Worm (Caenorhabditis elegans) whole organism, young adult: ENCODE data around the gene Y4C6B.3.

Experiments
- B0261.1 ChIP-seq: sonication (generic microtip); optimal IDR thresholded peaks from 2 replicates; lab custom pipeline; 2016; ENCODE audit warnings: mild to moderate bottlenecking, missing genetic modification characterization, moderate library complexity, missing compliant biosample characterization
- D2030.7 ChIP-seq: fragments of 200-800 bp; sonication (Bioruptor generic); IDR thresholded peaks from 2 replicates; pipeline ENCODE4 v1.3.6; 2022; ENCODE audit warnings: missing genetic modification reagents, missing genetic modification characterization, missing compliant biosample characterization
- F10E7.11 ChIP-seq: sonication (generic microtip); optimal IDR thresholded peaks from 2 replicates; lab custom pipeline; 2017; ENCODE audit warnings: mild to moderate bottlenecking, missing genetic modification characterization, moderate library complexity, missing compliant biosample characterization
- F23B12.7 ChIP-seq: sonication (generic microtip); optimal IDR thresholded peaks from 2 replicates; lab custom pipeline; 2017; ENCODE audit warnings: missing genetic modification characterization, mild to moderate bottlenecking, missing compliant biosample characterization, antibody characterized with exemption, moderate library complexity; ENCODE audit not compliant: insufficient read depth
- F33H1.4 ChIP-seq: fragments of 200-800 bp; sonication (Bioruptor generic); IDR thresholded peaks from 2 replicates; pipeline ENCODE4 v1.3.6; 2022; ENCODE audit warnings: missing genetic modification reagents, missing genetic modification characterization, missing compliant biosample characterization
- F57C9.4 ChIP-seq: sonication (generic microtip); optimal IDR thresholded peaks from 2 replicates; lab custom pipeline; 2017; ENCODE audit warnings: mild to moderate bottlenecking, missing genetic modification characterization, missing compliant biosample characterization
- K11D2.4 ChIP-seq: fragments of 200-800 bp; sonication (Bioruptor generic); IDR thresholded peaks from 2 replicates; pipeline ENCODE4 v1.3.6; 2022; ENCODE audit warnings: missing genetic modification reagents, missing genetic modification characterization, missing compliant biosample characterization
- Y53G8AR.9 ChIP-seq: fragments of 200-800 bp; sonication (Bioruptor generic); conservative IDR thresholded peaks from 2 replicates; pipeline ENCODE4 v1.3.6; 2022; ENCODE audit warnings: missing genetic modification reagents, missing genetic modification characterization, missing compliant biosample characterization
- akir-1 ChIP-seq: fragments of 200-800 bp; sonication (Bioruptor generic); optimal IDR thresholded peaks from 2 replicates; lab custom pipeline; 2018; ENCODE audit warnings: mild to moderate bottlenecking, missing genetic modification characterization, moderate library complexity, missing compliant biosample characterization
- ama-1 ChIP-seq, 3 experiments: fragments of 150-350 bp in 1 of 3; sonication (generic microtip) in 2 of 3; optimal IDR thresholded peaks; 2 replicates each; lab custom pipeline; 2014 to 2018; ENCODE audit warnings: missing biosample characterization in 2 of 3, missing genetic modification characterization in 2 of 3, missing genetic modification reagents in 2 of 3
- atf-7 ChIP-seq: sonication (generic microtip); optimal IDR thresholded peaks from 2 replicates; lab custom pipeline; 2017; ENCODE audit warnings: mild to moderate bottlenecking, missing genetic modification characterization, missing compliant biosample characterization
- athp-1 ChIP-seq: sonication (generic microtip); optimal IDR thresholded peaks from 2 replicates; lab custom pipeline; 2017; ENCODE audit warnings: mild to moderate bottlenecking, missing genetic modification characterization, missing compliant biosample characterization
- attf-5 ChIP-seq: fragments of 200-800 bp; sonication (Bioruptor generic); optimal IDR thresholded peaks from 2 replicates; lab custom pipeline; 2018; ENCODE audit warnings: mild to moderate bottlenecking, missing genetic modification characterization, missing compliant biosample characterization
- attf-6 ChIP-seq: fragments of 200-800 bp; sonication (Bioruptor generic); IDR thresholded peaks from 2 replicates; pipeline ENCODE4 v1.3.6; 2022; ENCODE audit warnings: missing genetic modification reagents, missing genetic modification characterization, missing compliant biosample characterization
- bed-1 ChIP-seq: fragments of 200-800 bp; sonication (Bioruptor generic); IDR thresholded peaks from 2 replicates; pipeline ENCODE4 v1.3.6; 2022; ENCODE audit warnings: missing genetic modification reagents, missing genetic modification characterization, missing compliant biosample characterization
- bed-2 ChIP-seq: fragments of 200-800 bp; sonication (Bioruptor generic); IDR thresholded peaks from 2 replicates; pipeline ENCODE4 v1.3.6; 2022; ENCODE audit warnings: missing genetic modification reagents, missing genetic modification characterization, missing compliant biosample characterization
- cebp-1 ChIP-seq, 2 experiments: fragments of 200-800 bp in 1 of 2; sonication (Bioruptor generic) in 1 of 2; sonication (generic microtip) in 1 of 2; IDR thresholded peaks in 1 of 2; optimal IDR thresholded peaks in 1 of 2; 2 replicates each; pipeline versions ENCODE4 v1.3.6 to Lab custom; 2017 to 2022; ENCODE audit warnings: missing compliant biosample characterization in 2 of 2, missing genetic modification characterization in 2 of 2, mild to moderate bottlenecking in 1 of 2, missing genetic modification reagents in 1 of 2, moderate library complexity in 1 of 2
- dox-1 ChIP-seq: fragments of 200-800 bp; sonication (Bioruptor generic); IDR thresholded peaks from 2 replicates; pipeline ENCODE4 v1.3.6; 2022; ENCODE audit warnings: missing genetic modification reagents, missing genetic modification characterization, missing compliant biosample characterization
- dpl-1 ChIP-seq: fragments of 150-350 bp; optimal IDR thresholded peaks from 2 replicates; lab custom pipeline; 2014; ENCODE audit warnings: missing biosample characterization, missing genetic modification reagents, missing genetic modification characterization
- egl-18 ChIP-seq: fragments of 200-800 bp; sonication (Bioruptor generic); IDR thresholded peaks from 2 replicates; pipeline ENCODE4 v1.3.6; 2022; ENCODE audit warnings: missing genetic modification reagents, missing genetic modification characterization, missing compliant biosample characterization
- ekl-4 ChIP-seq: fragments of 200-800 bp; sonication (Bioruptor generic); IDR thresholded peaks from 2 replicates; pipeline ENCODE4 v1.3.6; 2022; ENCODE audit warnings: missing genetic modification reagents, missing genetic modification characterization, missing compliant biosample characterization
- lag-1 ChIP-seq: fragments of 200-800 bp; sonication (Bioruptor generic); IDR thresholded peaks from 2 replicates; pipeline ENCODE4 v1.3.6; 2022; ENCODE audit warnings: missing genetic modification reagents, missing genetic modification characterization, missing compliant biosample characterization
- let-607 ChIP-seq, 2 experiments: fragments of 200-800 bp in 1 of 2; sonication (Bioruptor generic) in 1 of 2; sonication (generic microtip) in 1 of 2; optimal IDR thresholded peaks; 2 replicates each; lab custom pipeline; 2016 to 2018; ENCODE audit warnings: mild to moderate bottlenecking in 2 of 2, missing compliant biosample characterization in 2 of 2, missing genetic modification characterization in 2 of 2, moderate library complexity in 2 of 2, missing genotype in 1 of 2
- lin-26 ChIP-seq: fragments of 200-800 bp; sonication (Bioruptor generic); IDR thresholded peaks from 2 replicates; pipeline ENCODE4 v1.3.6; 2022; ENCODE audit warnings: missing genetic modification reagents, missing genetic modification characterization, missing compliant biosample characterization
- lin-40 ChIP-seq: sonication (generic microtip); optimal IDR thresholded peaks from 2 replicates; lab custom pipeline; 2016; ENCODE audit warnings: missing genetic modification characterization, mild to moderate bottlenecking, missing compliant biosample characterization, missing genotype, missing genetic modification reagents
- lsy-27 ChIP-seq: sonication (generic microtip); optimal IDR thresholded peaks from 2 replicates; lab custom pipeline; 2017; ENCODE audit warnings: missing genetic modification characterization, mild to moderate bottlenecking, missing compliant biosample characterization, antibody characterized with exemption, missing genotype, borderline replicate concordance; ENCODE audit not compliant: insufficient read depth
- madf-3 ChIP-seq: fragments of 200-800 bp; sonication (Bioruptor generic); IDR thresholded peaks from 2 replicates; pipeline ENCODE4 v1.3.6; 2022; ENCODE audit warnings: missing genetic modification reagents, missing genetic modification characterization, missing compliant biosample characterization
- madf-6 ChIP-seq: fragments of 200-800 bp; sonication (Bioruptor generic); IDR thresholded peaks from 2 replicates; pipeline ENCODE4 v1.3.6; 2022; ENCODE audit warnings: missing genetic modification reagents, missing genetic modification characterization, missing compliant biosample characterization
- nfya-1 ChIP-seq: sonication (generic microtip); optimal IDR thresholded peaks from 2 replicates; lab custom pipeline; 2017; ENCODE audit warnings: antibody characterized with exemption, missing compliant biosample characterization, missing genetic modification characterization, borderline replicate concordance; ENCODE audit not compliant: insufficient read depth
- nfya-2 ChIP-seq: fragments of 200-800 bp; sonication (Bioruptor generic); IDR thresholded peaks from 2 replicates; pipeline ENCODE4 v1.3.6; 2022; ENCODE audit warnings: missing genetic modification reagents, missing genetic modification characterization, missing compliant biosample characterization
- nhr-120 ChIP-seq: fragments of 200-800 bp; sonication (Bioruptor generic); IDR thresholded peaks from 2 replicates; pipeline ENCODE4 v1.3.6; 2022; ENCODE audit warnings: missing genetic modification characterization, missing compliant biosample characterization
- nhr-27 ChIP-seq: fragments of 200-800 bp; sonication (Bioruptor generic); optimal IDR thresholded peaks from 2 replicates; lab custom pipeline; 2018; ENCODE audit warnings: mild to moderate bottlenecking, missing genetic modification characterization, moderate library complexity, missing compliant biosample characterization
- nhr-80 ChIP-seq: sonication (generic microtip); optimal IDR thresholded peaks from 2 replicates; lab custom pipeline; 2016; ENCODE audit warnings: missing genetic modification characterization, missing compliant biosample characterization
- pbrm-1 ChIP-seq: fragments of 200-800 bp; sonication (Bioruptor generic); IDR thresholded peaks from 2 replicates; pipeline ENCODE4 v1.3.6; 2022; ENCODE audit warnings: missing genetic modification reagents, missing genetic modification characterization, missing compliant biosample characterization
- rec-8 ChIP-seq, 2 experiments: sonication (generic microtip); optimal IDR thresholded peaks; 2 replicates each; lab custom pipeline; 2016; ENCODE audit warnings: mild to moderate bottlenecking in 2 of 2, missing genetic modification characterization in 2 of 2, missing genetic modification reagents in 2 of 2, missing genotype in 2 of 2, missing biosample characterization in 1 of 2, missing compliant biosample characterization in 1 of 2, moderate library complexity in 1 of 2
- snpc-1.3 ChIP-seq: sonication (generic microtip); optimal IDR thresholded peaks from 2 replicates; lab custom pipeline; 2017; ENCODE audit warnings: missing genetic modification characterization, mild to moderate bottlenecking, missing compliant biosample characterization, antibody characterized with exemption, moderate library complexity, missing genotype, missing genetic modification reagents; ENCODE audit not compliant: insufficient read depth
- somi-1 ChIP-seq: fragments of 200-800 bp; sonication (Bioruptor generic); optimal IDR thresholded peaks from 2 replicates; lab custom pipeline; 2018; ENCODE audit warnings: mild to moderate bottlenecking, missing genetic modification characterization, missing compliant biosample characterization
- xnd-1 ChIP-seq: sonication (generic microtip); optimal IDR thresholded peaks from 2 replicates; lab custom pipeline; 2016; ENCODE audit warnings: missing genotype, missing genetic modification reagents, missing genetic modification characterization, missing compliant biosample characterization
- zfh-2 ChIP-seq: fragments of 200-800 bp; sonication (Bioruptor generic); conservative IDR thresholded peaks from 2 replicates; pipeline ENCODE4 v1.3.6; 2022; ENCODE audit warnings: missing genetic modification reagents, missing genetic modification characterization, missing compliant biosample characterization
- ztf-18 ChIP-seq: sonication (generic microtip); optimal IDR thresholded peaks from 2 replicates; lab custom pipeline; 2016; ENCODE audit warnings: missing genotype, mild to moderate bottlenecking, missing genetic modification characterization, missing compliant biosample characterization
- ztf-22 ChIP-seq: fragments of 200-800 bp; sonication (Bioruptor generic); optimal IDR thresholded peaks from 2 replicates; lab custom pipeline; 2018; ENCODE audit warnings: mild to moderate bottlenecking, missing genetic modification characterization, moderate library complexity, missing compliant biosample characterization
- ztf-3 ChIP-seq: fragments of 200-800 bp; sonication (Bioruptor generic); optimal IDR thresholded peaks from 2 replicates; lab custom pipeline; 2018; ENCODE audit warnings: mild to moderate bottlenecking, missing genetic modification characterization, missing compliant biosample characterization

Y4C6B.3 gene

DNA sequence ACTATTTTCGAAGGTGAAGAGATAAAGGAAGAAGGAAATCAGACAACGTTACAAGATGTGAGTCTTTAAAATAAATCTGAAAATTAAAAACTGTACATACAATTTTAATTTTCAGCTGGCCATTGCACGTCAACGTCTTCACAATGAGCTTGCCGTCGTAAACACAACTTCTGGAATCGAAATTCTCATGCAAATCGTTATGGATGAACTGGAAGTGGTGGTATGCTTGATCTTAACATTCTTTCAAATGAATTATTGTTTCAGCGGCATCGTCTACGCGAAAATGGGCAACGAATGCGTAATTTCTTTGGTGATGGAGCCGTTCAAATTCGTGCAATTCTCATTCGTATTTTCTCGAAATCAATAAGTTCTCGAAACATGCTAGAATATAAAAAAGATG lies 22.3 kb downstream of the Y4C6B.3 start (continued):
- TF ChIP-seq ama-1 (optimal IDR thresholded peaks at IDR 0.05; lab: Kevin White, UChicago) (no peak), ama-1 (GFP tag; optimal IDR thresholded peaks at IDR 0.05; lab: Kevin White, UChicago) (no peak), zfh-2 (GFP tag; lab: Robert Waterston, UW) (no peak), Y53G8AR.9 (GFP tag; lab: Robert Waterston, UW) (no peak), madf-6 (GFP tag; lab: Robert Waterston, UW) (no peak), cebp-1 (GFP tag; IDR thresholded peaks at IDR 0.05; lab: Robert Waterston, UW) (no peak), cebp-1 (tag; optimal IDR thresholded peaks at IDR 0.05; lab: Kevin White, UChicago) (no peak), ekl-4 (GFP tag; lab: Robert Waterston, UW) (no peak), akir-1 (no peak)

DNA sequence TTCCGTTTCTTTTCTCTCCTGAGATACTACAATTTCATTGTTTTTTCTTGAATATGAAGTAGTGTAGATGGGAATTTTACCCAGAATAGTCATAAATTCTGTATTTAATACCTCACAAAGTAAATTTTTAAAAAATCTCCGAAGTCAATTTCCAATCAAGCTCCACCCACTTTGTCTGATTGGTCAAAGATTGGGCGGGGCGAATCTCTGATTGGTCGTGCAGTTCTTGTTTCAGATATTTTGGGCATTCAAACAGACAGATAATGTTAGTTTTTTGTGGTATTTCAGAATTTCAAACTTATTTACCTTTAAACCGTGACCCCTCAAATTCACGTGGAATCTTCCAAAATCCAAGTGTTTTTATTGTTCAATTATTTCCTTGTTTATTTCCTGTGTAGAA lies 28.3 kb downstream of the Y4C6B.3 start, which contains the start of gene F41H10.5:
Gene F41H10.5 (plus strand): TSS at position 375 of the 400 bp plus-strand sequence.
- TF ChIP-seq nfya-1 (tag; lab: Kevin White, UChicago) (no peak), xnd-1 (tag; lab: Kevin White, UChicago) (no peak), F57C9.4 (tag; lab: Kevin White, UChicago) (no peak), lin-26 (GFP tag; lab: Robert Waterston, UW) (no peak), bed-2 (no peak), ztf-22 (GFP tag; lab: Kevin White, UChicago) (no peak), B0261.1 (tag; lab: Kevin White, UChicago) (no peak), dox-1 (GFP tag; lab: Robert Waterston, UW) (no peak), F10E7.11 (tag; lab: Kevin White, UChicago) (no peak), nhr-120 (GFP tag; lab: Robert Waterston, UW) (no peak), atf-7 (no peak), nfya-2 (GFP tag; lab: Robert Waterston, UW) (no peak), ekl-4 (GFP tag; lab: Robert Waterston, UW) (no peak), madf-3 (GFP tag; lab: Robert Waterston, UW) (no peak)

DNA sequence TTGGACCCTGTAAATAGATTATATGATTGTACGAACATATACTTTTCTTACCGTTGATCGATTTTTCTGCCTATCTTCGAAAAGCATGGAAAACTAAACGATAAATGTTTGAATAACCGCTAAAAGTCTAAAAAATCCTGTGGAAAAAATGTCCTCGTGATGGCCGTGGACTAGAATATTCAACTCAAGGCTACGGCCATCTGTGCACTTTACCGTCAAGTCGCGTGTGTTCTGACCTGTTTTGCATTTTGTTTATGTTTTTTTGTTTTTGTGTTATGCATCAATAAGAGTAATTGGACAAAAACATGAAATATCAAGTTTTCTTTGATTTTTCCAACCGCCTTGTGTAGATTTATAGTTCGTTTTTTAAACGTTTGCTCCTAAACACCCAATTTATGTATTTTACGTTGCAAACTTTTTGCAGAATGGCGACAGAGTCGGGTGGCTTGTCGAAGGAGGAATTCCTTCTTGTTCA lies 31.9 kb downstream of the Y4C6B.3 start, which contains the start of the genes hda-6 and F41H10.4:
Gene hda-6 (minus strand): TSS at position 172 of the 475 bp plus-strand sequence.
Gene F41H10.4 (plus strand): TSS at position 425 of the 475 bp plus-strand sequence.
- TF ChIP-seq attf-5 (GFP tag; lab: Kevin White, UChicago) (peak; percentile 86), egl-18 (GFP tag; lab: Robert Waterston, UW) (no peak), dpl-1 (GFP tag; lab: Kevin White, UChicago) (peak; percentile 3), pbrm-1 (GFP tag; lab: Robert Waterston, UW) (peak; percentile 31; the same call in 1 of the 2 replicates), rec-8 (tag; optimal IDR thresholded peaks at IDR 0.05; lab: Kevin White, UChicago) (no peak), lag-1 (GFP tag; lab: Robert Waterston, UW) (no peak), F23B12.7 (tag; lab: Kevin White, UChicago) (peak; percentile 4), ztf-3 (GFP tag; lab: Kevin White, UChicago) (no peak), lsy-27 (tag; lab: Kevin White, UChicago) (peak; percentile 4), nhr-80 (tag; lab: Kevin White, UChicago) (peak; percentile 20), F33H1.4 (GFP tag; lab: Robert Waterston, UW) (peak; percentile 44), ztf-18 (tag; lab: Kevin White, UChicago) (peak; percentile 39), somi-1 (no peak), attf-6 (GFP tag; lab: Robert Waterston, UW) (no peak), let-607 (tag; optimal IDR thresholded peaks at IDR 0.05; lab: Kevin White, UChicago) (peak in 1 of 2 experiments; percentile 9), lin-26 (GFP tag; lab: Robert Waterston, UW) (no peak), cebp-1 (GFP tag; IDR thresholded peaks at IDR 0.05; lab: Robert Waterston, UW) (no peak), cebp-1 (tag; optimal IDR thresholded peaks at IDR 0.05; lab: Kevin White, UChicago) (peak; percentile 57), lin-40 (tag; lab: Kevin White, UChicago) (peak; percentile 51), K11D2.4 (GFP tag; lab: Robert Waterston, UW) (0 out of 2 replicates have a peak, but pooled peaks have one; percentile 13), madf-6 (GFP tag; lab: Robert Waterston, UW) (peak; percentile 59; the same call in 1 of the 2 replicates), nhr-27 (tag; lab: Kevin White, UChicago) (no peak), snpc-1.3 (tag; lab: Kevin White, UChicago) (peak; percentile 47), bed-1 (no peak), athp-1 (peak; percentile 64), D2030.7 (GFP tag; lab: Robert Waterston, UW) (no peak)
